Worm (Caenorhabditis elegans): ENCODE measurements around the gene F46C5.2.

DNA sequence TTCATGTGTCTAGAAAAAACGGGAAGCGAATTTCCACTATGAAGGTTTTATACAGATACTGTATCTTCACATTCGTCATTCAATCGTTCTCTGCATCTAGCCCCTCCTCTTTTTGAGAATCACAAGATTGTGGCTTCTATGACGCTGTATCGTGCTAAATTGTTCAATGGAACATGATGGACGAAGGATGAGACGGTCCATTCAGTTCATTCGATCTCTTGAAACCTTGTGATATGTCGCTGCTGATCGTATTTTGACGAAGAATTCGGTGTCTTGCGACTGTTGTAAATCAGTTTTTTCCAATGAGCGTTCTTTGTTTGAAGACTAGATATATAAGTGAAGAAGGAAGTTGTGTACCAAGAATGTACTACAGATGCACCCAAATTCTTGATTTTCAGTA is 15.4 kb downstream of the F46C5.2 start:
- TF ChIP-seq unc-130 (tag; optimal IDR thresholded peaks at IDR 0.05) (peak; percentile 78), rnt-1 (tag; optimal IDR thresholded peaks at IDR 0.05) (no peak), fkh-4 (tag; optimal IDR thresholded peaks at IDR 0.05; ENCODE audit: borderline replicate concordance) (no peak), nhr-90 (tag; optimal IDR thresholded peaks at IDR 0.05; ENCODE audit: poor library complexity) (peak; percentile 74), tbx-2 (tag; optimal IDR thresholded peaks at IDR 0.05) (peak; percentile 73), unc-62 (GFP tag; optimal IDR thresholded peaks at IDR 0.05) (no peak), unc-86 (tag; optimal IDR thresholded peaks at IDR 0.05) (no peak), pqm-1 (tag; optimal IDR thresholded peaks at IDR 0.05) (no peak), skn-1 (tag; optimal IDR thresholded peaks at IDR 0.05) (no peak), hlh-17 (GFP tag; optimal IDR thresholded peaks at IDR 0.05; ENCODE audit: borderline replicate concordance) (no peak), lir-3 (tag; optimal IDR thresholded peaks at IDR 0.05; ENCODE audit: poor library complexity) (peak; percentile 61), ama-1 (optimal IDR thresholded peaks at IDR 0.05) (no peak), zag-1 (tag; optimal IDR thresholded peaks at IDR 0.05) (no peak), ceh-82 (tag; optimal IDR thresholded peaks at IDR 0.05) (peak in 1 of 3 experiments; percentile 5)
